Fruit fly (Drosophila melanogaster) whole organism, embryonic: Measurements from ENCODE around the gene Oct-TyrR.
A peak's percentile ranks its signal among the peaks of the same experiment; 100 is the strongest.

Source experiments
- Adf1 ChIP-seq: fragments of 200-800 bp; sonication (Bioruptor generic); IDR thresholded peaks from 2 replicates; pipeline ENCODE4 v1.3.6; 2022; ENCODE audit warnings: missing biosample characterization, missing genetic modification characterization
- CG10209 ChIP-seq: fragments of 200-800 bp; sonication (Bioruptor generic); optimal IDR thresholded peaks from 3 replicates; lab custom pipeline; 2017; ENCODE audit warnings: missing biosample characterization, mild to moderate bottlenecking, missing genetic modification characterization, missing genetic modification reagents
- CG10979 ChIP-seq: fragments of 200-800 bp; sonication (Bioruptor generic); optimal IDR thresholded peaks from 2 replicates; lab custom pipeline; 2018; ENCODE audit warnings: missing biosample characterization, mild to moderate bottlenecking, missing genetic modification characterization, moderate library complexity
- CG11456 ChIP-seq: fragments of 200-800 bp; sonication (Bioruptor generic); IDR thresholded peaks from 3 replicates; pipeline ENCODE4 v1.3.6; 2022; ENCODE audit warnings: missing biosample characterization, missing genetic modification characterization
- CG13287 ChIP-seq: fragments of 200-800 bp; sonication (Bioruptor generic); IDR thresholded peaks from 2 replicates; pipeline ENCODE4 v1.3.6; 2022; ENCODE audit warnings: missing biosample characterization, missing genetic modification characterization; ENCODE audit not compliant: partially characterized antibody
- CG13624 ChIP-seq: fragments of 200-800 bp; sonication (Bioruptor generic); optimal IDR thresholded peaks from 2 replicates; lab custom pipeline; 2016; ENCODE audit warnings: missing biosample characterization, missing genetic modification characterization
- CG1529 ChIP-seq: fragments of 200-800 bp; sonication (Bioruptor generic); optimal IDR thresholded peaks from 3 replicates; lab custom pipeline; 2018; ENCODE audit warnings: missing biosample characterization, missing genetic modification characterization
- CG16813 ChIP-seq: fragments of 200-800 bp; sonication (Bioruptor generic); IDR thresholded peaks from 3 replicates; pipeline ENCODE4 v1.3.6; 2022; ENCODE audit warnings: missing biosample characterization, missing genetic modification characterization; ENCODE audit not compliant: partially characterized antibody
- CG18599 ChIP-seq: fragments of 200-800 bp; sonication (Bioruptor generic); optimal IDR thresholded peaks from 3 replicates; lab custom pipeline; 2017; ENCODE audit warnings: missing biosample characterization, missing genetic modification characterization, mild to moderate bottlenecking, moderate library complexity, missing genetic modification reagents
- CG2120 ChIP-seq: fragments of 200-800 bp; sonication (Bioruptor generic); optimal IDR thresholded peaks from 3 replicates; lab custom pipeline; 2016; ENCODE audit warnings: missing biosample characterization, missing genetic modification characterization
- CG2199 ChIP-seq: fragments of 200-800 bp; sonication (Bioruptor generic); IDR thresholded peaks from 3 replicates; pipeline ENCODE4 v1.3.6; 2022; ENCODE audit warnings: missing biosample characterization, missing genetic modification characterization
- CG2202 ChIP-seq: fragments of 200-800 bp; sonication (Bioruptor generic); optimal IDR thresholded peaks from 2 replicates; lab custom pipeline; 2018; ENCODE audit warnings: missing biosample characterization, mild to moderate bottlenecking, missing genetic modification characterization
- CG2875 ChIP-seq: fragments of 200-800 bp; sonication (Bioruptor generic); optimal IDR thresholded peaks from 2 replicates; lab custom pipeline; 2017; ENCODE audit warnings: missing biosample characterization, mild to moderate bottlenecking, missing genetic modification characterization, missing genetic modification reagents
- CG30431 ChIP-seq: fragments of 200-800 bp; sonication (Bioruptor generic); optimal IDR thresholded peaks from 2 replicates; lab custom pipeline; 2017; ENCODE audit warnings: missing biosample characterization, missing genetic modification characterization
- CG31224 ChIP-seq: fragments of 200-800 bp; sonication (Bioruptor generic); IDR thresholded peaks from 2 replicates; pipeline ENCODE4 v1.3.6; 2022; ENCODE audit warnings: missing biosample characterization, missing genetic modification characterization
- CG31365 ChIP-seq: fragments of 200-800 bp; sonication (Bioruptor generic); optimal IDR thresholded peaks from 2 replicates; lab custom pipeline; 2018; ENCODE audit warnings: missing biosample characterization, mild to moderate bottlenecking, missing genetic modification characterization
- CG32767 ChIP-seq: fragments of 200-800 bp; sonication (Bioruptor generic); IDR thresholded peaks from 2 replicates; pipeline ENCODE4 v1.3.6; 2022; ENCODE audit warnings: missing biosample characterization, missing genetic modification characterization
- CG34376 ChIP-seq: fragments of 200-800 bp; sonication (Bioruptor generic); optimal IDR thresholded peaks from 2 replicates; lab custom pipeline; 2018; ENCODE audit warnings: missing biosample characterization, mild to moderate bottlenecking, missing genetic modification characterization
- CG6791 ChIP-seq: fragments of 200-800 bp; sonication (Bioruptor generic); IDR thresholded peaks from 3 replicates; pipeline ENCODE4 v1.3.6; 2022; ENCODE audit warnings: missing biosample characterization, missing genetic modification characterization; ENCODE audit not compliant: partially characterized antibody
- CG6854 ChIP-seq: fragments of 200-800 bp; sonication (Bioruptor generic); optimal IDR thresholded peaks from 3 replicates; lab custom pipeline; 2017; ENCODE audit warnings: missing biosample characterization, mild to moderate bottlenecking, missing genetic modification characterization
- CG7271 ChIP-seq: fragments of 200-800 bp; sonication (Bioruptor generic); optimal IDR thresholded peaks from 2 replicates; lab custom pipeline; 2018; ENCODE audit warnings: missing biosample characterization, mild to moderate bottlenecking, missing genetic modification characterization, moderate library complexity
- CG9727 ChIP-seq: fragments of 200-800 bp; sonication (Bioruptor generic); optimal IDR thresholded peaks from 3 replicates; lab custom pipeline; 2017; ENCODE audit warnings: missing biosample characterization, mild to moderate bottlenecking, missing genetic modification characterization
- CoRest ChIP-seq: fragments of 200-800 bp; sonication (Bioruptor generic); optimal IDR thresholded peaks from 3 replicates; lab custom pipeline; 2018; ENCODE audit warnings: missing biosample characterization, mild to moderate bottlenecking, missing genetic modification characterization, moderate library complexity
- D19A ChIP-seq: fragments of 200-800 bp; optimal IDR thresholded peaks from 3 replicates; lab custom pipeline; 2019; ENCODE audit warnings: missing biosample characterization, mild to moderate bottlenecking, missing genetic modification characterization, moderate library complexity
- Eip74EF ChIP-seq, 2 experiments: fragments of 200-800 bp in 1 of 2; fragments of >200 bp in 1 of 2; sonication (Bioruptor generic) in 1 of 2; optimal IDR thresholded peaks; 2 replicates each; lab custom pipeline; 2017 to 2019; ENCODE audit warnings: missing biosample characterization in 2 of 2, missing genetic modification characterization in 2 of 2, mild to moderate bottlenecking in 1 of 2, moderate library complexity in 1 of 2
- Hmr ChIP-seq: fragments of 200-800 bp; sonication (Bioruptor generic); optimal IDR thresholded peaks from 3 replicates; lab custom pipeline; 2017; ENCODE audit warnings: mild to moderate bottlenecking, missing biosample characterization, missing genetic modification reagents, missing genetic modification characterization
- Hr78 ChIP-seq, 2 experiments: fragments of 200-800 bp in 1 of 2; fragments of >200 bp in 1 of 2; sonication (Bioruptor generic) in 1 of 2; optimal IDR thresholded peaks; 2 replicates each; lab custom pipeline; 2017 to 2019; ENCODE audit warnings: missing biosample characterization in 2 of 2, missing genetic modification characterization in 2 of 2, mild to moderate bottlenecking in 1 of 2, moderate library complexity in 1 of 2
- Mrtf ChIP-seq: fragments of 200-800 bp; sonication (Bioruptor generic); IDR thresholded peaks from 3 replicates; pipeline ENCODE4 v1.3.6; 2022; ENCODE audit warnings: missing biosample characterization, missing genetic modification characterization
- Six4 ChIP-seq: fragments of 200-800 bp; sonication (Bioruptor generic); optimal IDR thresholded peaks from 2 replicates; lab custom pipeline; 2016; ENCODE audit warnings: missing biosample characterization, missing genetic modification characterization
- Sry-β ChIP-seq: fragments of 200-800 bp; sonication (Bioruptor generic); optimal IDR thresholded peaks from 2 replicates; lab custom pipeline; 2018; ENCODE audit warnings: missing biosample characterization, mild to moderate bottlenecking, missing genetic modification characterization, moderate library complexity
- Usf ChIP-seq: fragments of 200-800 bp; sonication (Bioruptor generic); optimal IDR thresholded peaks from 2 replicates; lab custom pipeline; 2017; ENCODE audit warnings: missing genotype, missing biosample characterization, missing genetic modification characterization
- al ChIP-seq: fragments of 200-800 bp; sonication (Bioruptor generic); IDR thresholded peaks from 2 replicates; pipeline ENCODE4 v1.3.6; 2022; ENCODE audit warnings: missing biosample characterization, missing genetic modification characterization
- cas ChIP-seq: fragments of 200-800 bp; sonication (Bioruptor generic); IDR thresholded peaks from 2 replicates; pipeline ENCODE4 v1.3.6; 2022; ENCODE audit warnings: missing biosample characterization, missing genetic modification characterization
- crp ChIP-seq, 2 experiments: fragments of 200-800 bp; sonication (Bioruptor generic); optimal IDR thresholded peaks; 2 replicates in 1 of 2; 3 replicates in 1 of 2; lab custom pipeline; 2017; ENCODE audit warnings: missing biosample characterization in 2 of 2, missing genetic modification characterization in 2 of 2, mild to moderate bottlenecking in 1 of 2, moderate library complexity in 1 of 2
- exex ChIP-seq: fragments of 200-800 bp; sonication (Bioruptor generic); optimal IDR thresholded peaks from 4 replicates; lab custom pipeline; 2018; ENCODE audit warnings: missing biosample characterization, mild to moderate bottlenecking, missing genetic modification characterization, moderate library complexity
- ham ChIP-seq: fragments of 200-800 bp; sonication (Bioruptor generic); IDR thresholded peaks from 2 replicates; pipeline ENCODE4 v1.3.6; 2022; ENCODE audit warnings: missing biosample characterization, missing genetic modification characterization
- knrl ChIP-seq: fragments of 200-800 bp; sonication (Bioruptor generic); IDR thresholded peaks from 3 replicates; pipeline ENCODE4 v1.3.6; 2022; ENCODE audit warnings: missing biosample characterization, missing genetic modification characterization; ENCODE audit not compliant: partially characterized antibody
- pnt ChIP-seq: fragments of 200-800 bp; sonication (Bioruptor generic); optimal IDR thresholded peaks from 3 replicates; lab custom pipeline; 2016; ENCODE audit warnings: missing biosample characterization, missing genetic modification characterization
- ranshi ChIP-seq: fragments of 200-800 bp; sonication (Bioruptor generic); IDR thresholded peaks from 2 replicates; pipeline ENCODE4 v1.3.6; 2022; ENCODE audit warnings: missing biosample characterization, missing genetic modification characterization
- z ChIP-seq: fragments of 200-800 bp; sonication (Bioruptor generic); IDR thresholded peaks from 3 replicates; pipeline ENCODE4 v1.3.6; 2022; ENCODE audit warnings: missing biosample characterization, missing genetic modification characterization
- zfh1 ChIP-seq: fragments of 200-800 bp; sonication (Bioruptor generic); IDR thresholded peaks from 3 replicates; pipeline ENCODE4 v1.3.6; 2022; ENCODE audit warnings: missing biosample characterization, missing genetic modification characterization

Oct-TyrR gene

DNA sequence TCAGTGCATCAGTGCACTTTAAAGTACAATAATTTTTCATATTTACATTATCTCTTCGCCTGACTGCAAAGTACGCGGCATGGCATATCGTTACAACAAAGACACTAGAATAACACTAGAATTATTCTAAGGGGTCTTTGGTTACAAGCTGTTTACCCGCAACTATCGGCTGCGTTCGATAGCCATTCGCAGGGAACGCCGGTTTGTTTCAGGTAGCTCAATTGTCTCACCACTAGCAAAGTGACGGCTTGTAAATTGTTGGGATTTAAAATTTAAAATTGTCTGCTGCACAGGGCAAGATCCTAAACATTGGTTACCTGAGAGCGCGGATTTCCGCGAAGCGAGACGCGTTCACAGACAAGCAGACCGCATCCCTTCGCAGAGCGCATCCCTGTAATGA is 30.9 kb downstream of the Oct-TyrR start, which contains the start of gene CG14561 (continued):
- TF ChIP-seq cas (GFP tag; lab: Robert Waterston, UW) (peak; percentile 34; the same call in 1 of the 2 replicates), CG31365 (tag; lab: Kevin White, UChicago) (no peak), knrl (peak; percentile 94), CG1529 (GFP tag; lab: Kevin White, UChicago) (no peak), CG2199 (GFP tag; lab: Robert Waterston, UW) (peak; percentile 100), CG34376 (no peak), CG6854 (GFP tag; lab: Kevin White, UChicago) (no peak), CG11456 (GFP tag; lab: Robert Waterston, UW) (peak; percentile 20; the same call in 2 of the 3 replicates), CG2202 (tag; lab: Kevin White, UChicago) (no peak), CG32767 (GFP tag; lab: Robert Waterston, UW) (no peak), crp (GFP tag; optimal IDR thresholded peaks at IDR 0.05; lab: Kevin White, UChicago) (peak in 1 of 2 experiments; percentile 27), zfh1 (GFP tag; lab: Robert Waterston, UW) (peak; percentile 31; the same call in 1 of the 3 replicates), ham (GFP tag; lab: Robert Waterston, UW) (no peak), CG31224 (GFP tag; lab: Robert Waterston, UW) (no peak), D19A (no peak), Adf1 (GFP tag; lab: Robert Waterston, UW) (no peak), Six4 (GFP tag; lab: Kevin White, UChicago) (no peak), CoRest (tag; lab: Kevin White, UChicago) (peak; percentile 31), CG10979 (tag; lab: Kevin White, UChicago) (no peak), Hr78 (GFP tag; optimal IDR thresholded peaks at IDR 0.05; lab: Kevin White, UChicago) (no peak), Eip74EF (GFP tag; optimal IDR thresholded peaks at IDR 0.05; lab: Kevin White, UChicago) (no peak), Hmr (GFP tag; lab: Kevin White, UChicago) (peak; percentile 22), ranshi (no peak), CG18599 (GFP tag; lab: Kevin White, UChicago) (no peak), CG7271 (tag; lab: Kevin White, UChicago) (no peak), CG9727 (peak; percentile 12), Usf (GFP tag; lab: Kevin White, UChicago) (no peak), CG2875 (GFP tag; lab: Kevin White, UChicago) (no peak), exex (tag; lab: Kevin White, UChicago) (no peak), pnt (GFP tag; lab: Kevin White, UChicago) (no peak), Mrtf (no peak), CG6791 (GFP tag; lab: Robert Waterston, UW) (peak; percentile 96), CG13287 (peak; percentile 93), z (GFP tag; lab: Robert Waterston, UW) (no peak), CG16813 (GFP tag; lab: Robert Waterston, UW) (peak; percentile 96), CG30431 (GFP tag; lab: Kevin White, UChicago) (no peak), al (GFP tag; lab: Robert Waterston, UW) (no peak), CG10209 (GFP tag; lab: Kevin White, UChicago) (no peak), CG13624 (peak; percentile 3)

DNA sequence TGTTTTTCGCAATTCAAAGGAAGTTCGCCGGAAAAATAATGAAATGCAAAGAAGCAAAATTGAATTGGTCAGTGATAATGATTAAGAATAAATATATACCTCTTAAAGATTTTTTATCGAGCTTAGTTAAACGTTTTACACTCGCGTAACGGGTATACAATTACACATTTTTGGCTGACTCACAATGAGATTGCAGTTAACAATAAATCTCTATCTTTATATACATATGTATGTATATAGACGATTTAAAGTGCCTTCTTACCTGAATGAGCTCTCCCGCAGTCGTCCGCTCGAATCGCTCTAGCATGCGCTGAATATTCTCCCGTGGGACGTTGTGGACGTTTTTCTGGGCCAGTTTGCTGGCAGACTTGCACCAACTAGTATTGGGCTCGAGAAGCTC is 35.7 kb downstream of the Oct-TyrR start:
- no peak for TF ChIP-seq CG2120 (GFP tag; lab: Kevin White, UChicago)
- no peak for TF ChIP-seq Sry-β (GFP tag; lab: Kevin White, UChicago)
